Worm (Caenorhabditis elegans): ENCODE measurements around the gene snx-17.

The snx-17 gene

ce11 chrX:13121104-13121503, 987 bp downstream of the snx-17 start (continued):
- TF ChIP-seq lin-35 (GFP tag; optimal IDR thresholded peaks at IDR 0.05) (peak; percentile 32 to 71), rnt-1 (tag; optimal IDR thresholded peaks at IDR 0.05) (peak; percentile 77), ceh-63 (GFP tag; optimal IDR thresholded peaks at IDR 0.05) (no peak), aha-1 (tag; optimal IDR thresholded peaks at IDR 0.05) (no peak), nhr-90 (tag; optimal IDR thresholded peaks at IDR 0.05; ENCODE audit: poor library complexity) (peak; percentile 80), pag-3 (tag; optimal IDR thresholded peaks at IDR 0.05; ENCODE audit: borderline replicate concordance, insufficient read depth) (no peak), hlh-17 (GFP tag; optimal IDR thresholded peaks at IDR 0.05; ENCODE audit: borderline replicate concordance) (no peak), ceh-82 (tag; optimal IDR thresholded peaks at IDR 0.05) (peak; percentile 16 to 62 (median 32)), ces-1 (GFP tag; optimal IDR thresholded peaks at IDR 0.05) (no peak), hlh-4 (tag; optimal IDR thresholded peaks at IDR 0.05) (no peak), skn-1 (tag; optimal IDR thresholded peaks at IDR 0.05) (peak; percentile 64), zip-4 (GFP tag; optimal IDR thresholded peaks at IDR 0.05) (peak; percentile 47), elt-2 (tag; optimal IDR thresholded peaks at IDR 0.05) (peak; percentile 25), lin-39 (tag; optimal IDR thresholded peaks at IDR 0.05) (no peak), ceh-8 (GFP tag; optimal IDR thresholded peaks at IDR 0.05) (peak; percentile 34), ets-5 (GFP tag; IDR thresholded peaks at IDR 0.05) (no peak), unc-86 (tag; optimal IDR thresholded peaks at IDR 0.05) (peak; percentile 58), snu-23 (GFP tag; optimal IDR thresholded peaks at IDR 0.05) (peak; percentile 69), jun-1 (tag; optimal IDR thresholded peaks at IDR 0.05) (peak; percentile 64), grh-1 (GFP tag; IDR thresholded peaks at IDR 0.05) (peak; percentile 72), nhr-28 (tag; optimal IDR thresholded peaks at IDR 0.05) (no peak), fkh-8 (tag; optimal IDR thresholded peaks at IDR 0.05) (peak; percentile 75), nhr-20 (tag; optimal IDR thresholded peaks at IDR 0.05) (peak; percentile 83), F16B12.6 (tag; optimal IDR thresholded peaks at IDR 0.05) (no peak), C16A3.4 (tag; optimal IDR thresholded peaks at IDR 0.05) (peak; percentile 58), nhr-19 (GFP tag; conservative IDR thresholded peaks at IDR 0.05) (peak; percentile 85), mab-9 (GFP tag; IDR thresholded peaks at IDR 0.05) (no peak), ztf-4 (tag; optimal IDR thresholded peaks at IDR 0.05) (no peak), lin-15B (tag; optimal IDR thresholded peaks at IDR 0.05) (no peak), tlp-1 (tag; optimal IDR thresholded peaks at IDR 0.05) (no peak), Y116A8C.19 (tag; optimal IDR thresholded peaks at IDR 0.05; ENCODE audit: borderline replicate concordance) (no peak), unc-98 (GFP tag; IDR thresholded peaks at IDR 0.05) (no peak), fos-1 (tag; optimal IDR thresholded peaks at IDR 0.05) (no peak), ceh-90 (tag; optimal IDR thresholded peaks at IDR 0.05) (no peak), nhr-11 (tag; optimal IDR thresholded peaks at IDR 0.05) (no peak), egl-13 (tag; optimal IDR thresholded peaks at IDR 0.05) (peak; percentile 52), efl-1 (optimal IDR thresholded peaks at IDR 0.05) (peak in 1 of 2 experiments; percentile 1), efl-1 (GFP tag; optimal IDR thresholded peaks at IDR 0.05 in 1 of 2) (peak in 1 of 2 experiments; percentile 93), dsc-1 (tag; optimal IDR thresholded peaks at IDR 0.05) (peak; percentile 76), nhr-77 (tag; optimal IDR thresholded peaks at IDR 0.05) (peak; percentile 2), egl-27 (tag; optimal IDR thresholded peaks at IDR 0.05) (no peak), fkh-4 (tag; optimal IDR thresholded peaks at IDR 0.05; ENCODE audit: borderline replicate concordance) (no peak), nhr-84 (tag; optimal IDR thresholded peaks at IDR 0.05) (no peak), unc-62 (GFP tag; optimal IDR thresholded peaks at IDR 0.05) (no peak), nhr-71 (tag; optimal IDR thresholded peaks at IDR 0.05) (peak; percentile 84), swsn-7 (tag; optimal IDR thresholded peaks at IDR 0.05) (peak; percentile 82), alr-1 (tag; optimal IDR thresholded peaks at IDR 0.05; ENCODE audit: borderline replicate concordance) (no peak), nhr-76 (tag; optimal IDR thresholded peaks at IDR 0.05) (no peak), lin-13 (GFP tag; optimal IDR thresholded peaks at IDR 0.05) (peak; percentile 64), C04F5.9 (tag; optimal IDR thresholded peaks at IDR 0.05) (no peak), tbx-2 (tag; optimal IDR thresholded peaks at IDR 0.05) (peak; percentile 64), aly-2 (tag; optimal IDR thresholded peaks at IDR 0.05) (no peak), elt-3 (tag; optimal IDR thresholded peaks at IDR 0.05) (peak in 1 of 6 experiments; percentile 61)

Measured in whole organism, L1 larva.